Worm (Caenorhabditis elegans): Measurements from ENCODE around the gene K10H10.5.

The K10H10.5 gene

DNA sequence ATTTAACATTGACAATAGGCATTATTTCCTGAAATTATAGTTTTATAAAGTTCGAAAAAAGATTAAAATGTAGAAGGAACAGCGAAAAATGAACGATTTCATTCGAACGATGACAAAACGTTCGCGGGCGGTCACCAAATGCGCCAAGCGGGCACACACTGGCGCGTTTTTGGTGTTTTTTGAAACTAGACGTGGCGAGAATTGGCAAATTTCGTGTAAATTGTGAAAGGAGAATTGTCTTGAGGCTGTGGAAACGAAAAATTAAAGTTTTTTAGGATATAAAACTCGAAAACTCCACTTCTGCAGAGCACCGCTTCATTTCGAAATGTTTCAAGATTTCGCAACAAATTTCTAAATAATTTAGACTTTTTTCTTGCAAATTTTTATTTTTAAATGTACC, 12.9 kb upstream of the K10H10.5 start, which contains the start of gene usp-14 (continued):
- TF ChIP-seq ceh-82 (tag; optimal IDR thresholded peaks at IDR 0.05) (peak in 2 of 3 experiments; percentile 48 to 51), ceh-88 (GFP tag; IDR thresholded peaks at IDR 0.05) (no peak), sox-4 (tag; optimal IDR thresholded peaks at IDR 0.05) (no peak), irx-1 (tag; optimal IDR thresholded peaks at IDR 0.05) (peak; percentile 51), ztf-4 (tag; optimal IDR thresholded peaks at IDR 0.05) (no peak), pqm-1 (tag; optimal IDR thresholded peaks at IDR 0.05) (no peak), nhr-19 (GFP tag; conservative IDR thresholded peaks at IDR 0.05) (peak; percentile 63), unc-130 (tag; optimal IDR thresholded peaks at IDR 0.05) (peak; percentile 30), aly-2 (tag; optimal IDR thresholded peaks at IDR 0.05) (no peak), nhr-47 (tag; optimal IDR thresholded peaks at IDR 0.05) (peak; percentile 73), elt-2 (tag; optimal IDR thresholded peaks at IDR 0.05) (no peak), F16B12.6 (tag; optimal IDR thresholded peaks at IDR 0.05) (peak; percentile 47), skn-1 (tag; optimal IDR thresholded peaks at IDR 0.05) (peak; percentile 96), alr-1 (tag; optimal IDR thresholded peaks at IDR 0.05; ENCODE audit: borderline replicate concordance) (no peak), lin-14 (GFP tag; optimal IDR thresholded peaks at IDR 0.05) (peak; percentile 91), snu-23 (GFP tag; optimal IDR thresholded peaks at IDR 0.05) (peak; percentile 72), lir-3 (tag; optimal IDR thresholded peaks at IDR 0.05; ENCODE audit: poor library complexity) (peak; percentile 8), ceh-63 (GFP tag; optimal IDR thresholded peaks at IDR 0.05) (no peak), ces-1 (GFP tag; optimal IDR thresholded peaks at IDR 0.05) (no peak), ceh-90 (tag; optimal IDR thresholded peaks at IDR 0.05) (no peak), egl-13 (tag; optimal IDR thresholded peaks at IDR 0.05) (peak; percentile 20), jun-1 (tag; optimal IDR thresholded peaks at IDR 0.05) (peak; percentile 31), ztf-11 (tag; optimal IDR thresholded peaks at IDR 0.05) (no peak), vab-15 (tag; optimal IDR thresholded peaks at IDR 0.05) (no peak), fkh-4 (tag; optimal IDR thresholded peaks at IDR 0.05; ENCODE audit: borderline replicate concordance) (no peak), hpl-2 (GFP tag; optimal IDR thresholded peaks at IDR 0.05) (no peak), rnt-1 (tag; optimal IDR thresholded peaks at IDR 0.05) (peak; percentile 72), lsy-2 (tag; optimal IDR thresholded peaks at IDR 0.05) (peak; percentile 70 to 78), elt-3 (tag; optimal IDR thresholded peaks at IDR 0.05) (peak in 1 of 6 experiments; percentile 21), zag-1 (tag; optimal IDR thresholded peaks at IDR 0.05) (no peak), nhr-77 (tag; optimal IDR thresholded peaks at IDR 0.05) (peak; percentile 58), efl-3 (GFP tag; optimal IDR thresholded peaks at IDR 0.05) (no peak), nhr-71 (tag; optimal IDR thresholded peaks at IDR 0.05) (peak; percentile 74), nhr-237 (tag; optimal IDR thresholded peaks at IDR 0.05) (no peak)

ce11 chrII:14489407-14489806, 12.1 kb upstream of the K10H10.5 start, which contains the start of gene vnut-1:
TSS of gene vnut-1 (plus strand) at chrII:14489802.
- peak; percentile 36 for TF ChIP-seq snu-23 (GFP tag; optimal IDR thresholded peaks at IDR 0.05)
- no peak for TF ChIP-seq C34B4.2 (tag; optimal IDR thresholded peaks at IDR 0.05)
- peak in 1 of 6 experiments; percentile 6 for TF ChIP-seq elt-3 (tag; optimal IDR thresholded peaks at IDR 0.05)
- peak; percentile 52 for TF ChIP-seq nhr-71 (tag; optimal IDR thresholded peaks at IDR 0.05)
- peak in 2 of 3 experiments; percentile 10 to 27 for TF ChIP-seq dpl-1 (GFP tag; optimal IDR thresholded peaks at IDR 0.05)
- peak; percentile 59 for TF ChIP-seq lin-14 (GFP tag; optimal IDR thresholded peaks at IDR 0.05)
- TF ChIP-seq lsy-2 (tag; optimal IDR thresholded peaks at IDR 0.05), result peak; percentile 13 to 26
- peak; percentile 5 to 11 for TF ChIP-seq efl-1 (optimal IDR thresholded peaks at IDR 0.05)
- peak; percentile 2 to 27 for TF ChIP-seq efl-1 (GFP tag; optimal IDR thresholded peaks at IDR 0.05 in 1 of 2)
- TF ChIP-seq ceh-82 (tag; optimal IDR thresholded peaks at IDR 0.05), result peak in 1 of 3 experiments; percentile 7
- no peak for TF ChIP-seq ceh-90 (tag; optimal IDR thresholded peaks at IDR 0.05)
- TF ChIP-seq nhr-85 (tag), result peak; percentile 72
- TF ChIP-seq nhr-20 (tag; optimal IDR thresholded peaks at IDR 0.05), result peak; percentile 37
- no peak for TF ChIP-seq nhr-47 (tag; optimal IDR thresholded peaks at IDR 0.05)
- TF ChIP-seq mef-2 (tag; optimal IDR thresholded peaks at IDR 0.05), result no peak
- TF ChIP-seq elt-2 (tag; optimal IDR thresholded peaks at IDR 0.05), result peak; percentile 50
- peak; percentile 97 for TF ChIP-seq blmp-1 (tag; optimal IDR thresholded peaks at IDR 0.05)
- peak in 1 of 2 experiments; percentile 20 for TF ChIP-seq lin-35 (GFP tag; optimal IDR thresholded peaks at IDR 0.05)
- TF ChIP-seq mep-1 (tag; optimal IDR thresholded peaks at IDR 0.05), result peak; percentile 54
- TF ChIP-seq swsn-7 (tag; optimal IDR thresholded peaks at IDR 0.05), result peak; percentile 6
- peak; percentile 39 for TF ChIP-seq nhr-90 (tag; optimal IDR thresholded peaks at IDR 0.05; ENCODE audit: poor library complexity)

All from whole organism, L1 larva.